Fruit fly (Drosophila melanogaster) whole organism, embryonic: ENCODE measurements around the gene Sec24CD.

Experiments
- Aef1 ChIP-seq: fragments of 200-800 bp; sonication (Bioruptor generic); IDR thresholded peaks from 3 replicates; pipeline ENCODE4 v1.3.6; 2022; ENCODE audit warnings: missing biosample characterization, missing genetic modification characterization
- Asciz ChIP-seq: fragments of 200-800 bp; sonication (Bioruptor generic); optimal IDR thresholded peaks from 2 replicates; lab custom pipeline; 2017; ENCODE audit warnings: missing biosample characterization, mild to moderate bottlenecking, missing genetic modification characterization, missing genetic modification reagents
- CG10147 ChIP-seq: fragments of 200-800 bp; sonication (Bioruptor generic); optimal IDR thresholded peaks from 2 replicates; lab custom pipeline; 2019; ENCODE audit warnings: missing biosample characterization, mild to moderate bottlenecking, missing genetic modification characterization, moderate library complexity
- CG10366 ChIP-seq: fragments of 200-800 bp; sonication (Bioruptor generic); IDR thresholded peaks from 2 replicates; pipeline ENCODE4 v1.3.6; 2022; ENCODE audit warnings: missing biosample characterization, missing genetic modification characterization
- CG13123 ChIP-seq: fragments of 200-800 bp; sonication (Bioruptor generic); optimal IDR thresholded peaks from 2 replicates; lab custom pipeline; 2016; ENCODE audit warnings: missing biosample characterization, missing genetic modification characterization
- CG13424 ChIP-seq: fragments of 200-800 bp; sonication (Bioruptor generic); optimal IDR thresholded peaks from 2 replicates; lab custom pipeline; 2019; ENCODE audit warnings: missing biosample characterization, mild to moderate bottlenecking, missing genetic modification characterization, moderate library complexity
- CG13894 ChIP-seq: fragments of 200-800 bp; sonication (Bioruptor generic); optimal IDR thresholded peaks from 3 replicates; lab custom pipeline; 2018; ENCODE audit warnings: missing biosample characterization, mild to moderate bottlenecking, missing genetic modification characterization, moderate library complexity
- CG14441 ChIP-seq: fragments of 200-800 bp; sonication (Bioruptor generic); IDR thresholded peaks from 2 replicates; pipeline ENCODE4 v1.3.6; 2022; ENCODE audit warnings: missing biosample characterization, missing genetic modification characterization
- CG14965 ChIP-seq: fragments of 200-800 bp; sonication (Bioruptor generic); optimal IDR thresholded peaks from 2 replicates; lab custom pipeline; 2016; ENCODE audit warnings: missing biosample characterization, missing genetic modification characterization, borderline replicate concordance
- CG15479 ChIP-seq: fragments of 200-800 bp; sonication (Bioruptor generic); optimal IDR thresholded peaks from 3 replicates; lab custom pipeline; 2019; ENCODE audit warnings: missing biosample characterization, mild to moderate bottlenecking, missing genetic modification characterization, moderate library complexity
- CG15696 ChIP-seq: fragments of 200-800 bp; sonication (Bioruptor generic); optimal IDR thresholded peaks from 2 replicates; lab custom pipeline; 2019; ENCODE audit warnings: missing biosample characterization, mild to moderate bottlenecking, missing genetic modification characterization, moderate library complexity
- CG17359 ChIP-seq: fragments of 200-800 bp; sonication (Bioruptor generic); optimal IDR thresholded peaks from 3 replicates; lab custom pipeline; 2018; ENCODE audit warnings: missing biosample characterization, mild to moderate bottlenecking, missing genetic modification characterization, moderate library complexity
- CG17612 ChIP-seq: fragments of 200-800 bp; sonication (Bioruptor generic); IDR thresholded peaks from 2 replicates; pipeline ENCODE4 v1.3.6; 2022; ENCODE audit warnings: missing biosample characterization, missing genetic modification characterization
- CG2678 ChIP-seq: fragments of 200-800 bp; sonication (Bioruptor generic); optimal IDR thresholded peaks from 3 replicates; lab custom pipeline; 2019; ENCODE audit warnings: missing biosample characterization, mild to moderate bottlenecking, missing genetic modification characterization, moderate library complexity
- CG2889 ChIP-seq: fragments of 200-800 bp; sonication (Bioruptor generic); IDR thresholded peaks from 3 replicates; pipeline ENCODE4 v1.3.6; 2022; ENCODE audit warnings: missing biosample characterization, missing genetic modification characterization
- CG4328 ChIP-seq: fragments of 200-800 bp; sonication (Bioruptor generic); optimal IDR thresholded peaks from 3 replicates; lab custom pipeline; 2017; ENCODE audit warnings: missing biosample characterization, missing genetic modification reagents, missing genetic modification characterization
- CG8944 ChIP-seq: fragments of 200-800 bp; sonication (Bioruptor generic); optimal IDR thresholded peaks from 3 replicates; lab custom pipeline; 2016; ENCODE audit warnings: missing biosample characterization, missing genetic modification characterization
- CG9817 ChIP-seq: fragments of 200-800 bp; sonication (Bioruptor generic); optimal IDR thresholded peaks from 2 replicates; lab custom pipeline; 2018; ENCODE audit warnings: missing biosample characterization, mild to moderate bottlenecking, missing genetic modification characterization, moderate library complexity
- Dbx ChIP-seq: fragments of 200-800 bp; sonication (Bioruptor generic); IDR thresholded peaks from 3 replicates; pipeline ENCODE4 v1.3.6; 2022; ENCODE audit warnings: missing biosample characterization, missing genetic modification characterization
- Fer1 ChIP-seq: fragments of 200-800 bp; sonication (Bioruptor generic); optimal IDR thresholded peaks from 2 replicates; lab custom pipeline; 2017; ENCODE audit warnings: missing biosample characterization, mild to moderate bottlenecking, missing genetic modification characterization
- Med ChIP-seq: fragments of 200-800 bp; sonication (Bioruptor generic); peaks from one replicate; lab custom pipeline; 2016; ENCODE audit warnings: missing biosample characterization, missing genetic modification characterization, mild to moderate bottlenecking, inconsistent platforms, moderate library complexity
- Nf-YA ChIP-seq: fragments of 200-800 bp; sonication (Bioruptor generic); IDR thresholded peaks from 2 replicates; pipeline ENCODE4 v1.3.6; 2022; ENCODE audit warnings: missing biosample characterization, missing genetic modification characterization
- Nf-YB ChIP-seq: fragments of 200-800 bp; sonication (Bioruptor generic); optimal IDR thresholded peaks from 3 replicates; lab custom pipeline; 2019; ENCODE audit warnings: missing biosample characterization, mild to moderate bottlenecking, missing genetic modification characterization, moderate library complexity
- Sin3A ChIP-seq: fragments of >200 bp; optimal IDR thresholded peaks from 2 replicates; lab custom pipeline; 2018
- Spps ChIP-seq: fragments of 200-800 bp; sonication (Bioruptor generic); optimal IDR thresholded peaks from 2 replicates; lab custom pipeline; 2018; ENCODE audit warnings: missing biosample characterization, mild to moderate bottlenecking, missing genetic modification characterization
- Ssrp ChIP-seq: fragments of 200-800 bp; sonication (Bioruptor generic); optimal IDR thresholded peaks from 2 replicates; lab custom pipeline; 2018; ENCODE audit warnings: missing biosample characterization, mild to moderate bottlenecking, missing genetic modification characterization, moderate library complexity
- ato ChIP-seq: fragments of 200-800 bp; sonication (Bioruptor generic); IDR thresholded peaks from 2 replicates; pipeline ENCODE4 v1.3.6; 2022; ENCODE audit warnings: missing biosample characterization, missing genetic modification characterization; ENCODE audit not compliant: partially characterized antibody
- ci ChIP-seq: fragments of 200-800 bp; sonication (Bioruptor generic); IDR thresholded peaks from 3 replicates; pipeline ENCODE4 v1.3.6; 2022; ENCODE audit warnings: missing biosample characterization, missing genetic modification characterization
- crol ChIP-seq: fragments of 200-800 bp; sonication (Bioruptor generic); IDR thresholded peaks from 2 replicates; pipeline ENCODE4 v1.3.6; 2022; ENCODE audit warnings: missing biosample characterization, missing genetic modification characterization
- crp ChIP-seq, 2 experiments: fragments of 200-800 bp; sonication (Bioruptor generic); optimal IDR thresholded peaks; 2 replicates in 1 of 2; 3 replicates in 1 of 2; lab custom pipeline; 2017; ENCODE audit warnings: missing biosample characterization in 2 of 2, missing genetic modification characterization in 2 of 2, mild to moderate bottlenecking in 1 of 2, moderate library complexity in 1 of 2
- dimm ChIP-seq: fragments of 200-800 bp; sonication (Bioruptor generic); IDR thresholded peaks from 2 replicates; pipeline ENCODE4 v1.3.6; 2022; ENCODE audit warnings: missing biosample characterization, missing genetic modification characterization
- inv ChIP-seq: fragments of 200-800 bp; sonication (Bioruptor generic); IDR thresholded peaks from 2 replicates; pipeline ENCODE4 v1.3.6; 2022; ENCODE audit warnings: missing biosample characterization, missing genetic modification characterization; ENCODE audit not compliant: partially characterized antibody
- jumu ChIP-seq: fragments of 200-800 bp; sonication (Bioruptor generic); optimal IDR thresholded peaks from 3 replicates; lab custom pipeline; 2016; ENCODE audit warnings: missing biosample characterization, missing genetic modification characterization
- klu ChIP-seq: fragments of 200-800 bp; sonication (Bioruptor generic); IDR thresholded peaks from 2 replicates; pipeline ENCODE4 v1.3.6; 2022; ENCODE audit warnings: missing biosample characterization, missing genetic modification characterization
- lilli ChIP-seq: fragments of 200-800 bp; sonication (Bioruptor generic); optimal IDR thresholded peaks from 3 replicates; lab custom pipeline; 2016; ENCODE audit warnings: missing biosample characterization, missing genetic modification characterization
- pita ChIP-seq: fragments of 200-800 bp; sonication (Bioruptor generic); optimal IDR thresholded peaks from 2 replicates; lab custom pipeline; 2017; ENCODE audit warnings: missing biosample characterization, mild to moderate bottlenecking, missing genetic modification characterization
- row ChIP-seq: fragments of 200-800 bp; sonication (Bioruptor generic); IDR thresholded peaks from 3 replicates; pipeline ENCODE4 v1.3.6; 2022; ENCODE audit warnings: missing biosample characterization, missing genetic modification characterization
- salm ChIP-seq: fragments of 200-800 bp; sonication (Bioruptor generic); optimal IDR thresholded peaks from 2 replicates; lab custom pipeline; 2018; ENCODE audit warnings: missing biosample characterization, mild to moderate bottlenecking, missing genetic modification characterization
- shn ChIP-seq: fragments of 200-800 bp; sonication (Bioruptor generic); optimal IDR thresholded peaks from 3 replicates; lab custom pipeline; 2016; ENCODE audit warnings: missing biosample characterization, missing genetic modification characterization
- sima ChIP-seq: fragments of 200-800 bp; sonication (Bioruptor generic); optimal IDR thresholded peaks from 2 replicates; lab custom pipeline; 2016; ENCODE audit warnings: missing biosample characterization, missing genetic modification characterization
- so ChIP-seq: fragments of 200-800 bp; sonication (Bioruptor generic); IDR thresholded peaks from 3 replicates; pipeline ENCODE4 v1.3.6; 2022; ENCODE audit warnings: missing biosample characterization, missing genetic modification characterization
- sqz ChIP-seq: fragments of 200-800 bp; sonication (Bioruptor generic); optimal IDR thresholded peaks from 3 replicates; lab custom pipeline; 2018; ENCODE audit warnings: missing biosample characterization, mild to moderate bottlenecking, missing genetic modification characterization
- tll ChIP-seq, 2 experiments: fragments of 200-800 bp in 1 of 2; fragments of >200 bp in 1 of 2; sonication (Bioruptor generic) in 1 of 2; optimal IDR thresholded peaks; 2 replicates each; lab custom pipeline; 2017 to 2019; ENCODE audit warnings: missing biosample characterization in 2 of 2, missing genetic modification characterization in 2 of 2, mild to moderate bottlenecking in 1 of 2, moderate library complexity in 1 of 2
- trem ChIP-seq: fragments of 200-800 bp; optimal IDR thresholded peaks from 3 replicates; lab custom pipeline; 2019; ENCODE audit warnings: missing biosample characterization, mild to moderate bottlenecking, missing genetic modification characterization, moderate library complexity
- unpg ChIP-seq: fragments of 200-800 bp; sonication (Bioruptor generic); optimal IDR thresholded peaks from 3 replicates; lab custom pipeline; 2018; ENCODE audit warnings: missing biosample characterization, mild to moderate bottlenecking, missing genetic modification characterization, moderate library complexity
- wdn ChIP-seq: fragments of 200-800 bp; sonication (Bioruptor generic); IDR thresholded peaks from 2 replicates; pipeline ENCODE4 v1.3.6; 2022; ENCODE audit warnings: missing biosample characterization, missing genetic modification characterization
- zf30C ChIP-seq: fragments of 200-800 bp; sonication (Bioruptor generic); optimal IDR thresholded peaks from 3 replicates; lab custom pipeline; 2018; ENCODE audit warnings: missing biosample characterization, mild to moderate bottlenecking, missing genetic modification characterization
- zfh1 ChIP-seq: fragments of 200-800 bp; sonication (Bioruptor generic); IDR thresholded peaks from 3 replicates; pipeline ENCODE4 v1.3.6; 2022; ENCODE audit warnings: missing biosample characterization, missing genetic modification characterization
- zfh2 ChIP-seq: fragments of 200-800 bp; sonication (Bioruptor generic); optimal IDR thresholded peaks from 2 replicates; lab custom pipeline; 2016; ENCODE audit warnings: missing biosample characterization, missing genetic modification characterization

Sec24CD gene

DNA sequence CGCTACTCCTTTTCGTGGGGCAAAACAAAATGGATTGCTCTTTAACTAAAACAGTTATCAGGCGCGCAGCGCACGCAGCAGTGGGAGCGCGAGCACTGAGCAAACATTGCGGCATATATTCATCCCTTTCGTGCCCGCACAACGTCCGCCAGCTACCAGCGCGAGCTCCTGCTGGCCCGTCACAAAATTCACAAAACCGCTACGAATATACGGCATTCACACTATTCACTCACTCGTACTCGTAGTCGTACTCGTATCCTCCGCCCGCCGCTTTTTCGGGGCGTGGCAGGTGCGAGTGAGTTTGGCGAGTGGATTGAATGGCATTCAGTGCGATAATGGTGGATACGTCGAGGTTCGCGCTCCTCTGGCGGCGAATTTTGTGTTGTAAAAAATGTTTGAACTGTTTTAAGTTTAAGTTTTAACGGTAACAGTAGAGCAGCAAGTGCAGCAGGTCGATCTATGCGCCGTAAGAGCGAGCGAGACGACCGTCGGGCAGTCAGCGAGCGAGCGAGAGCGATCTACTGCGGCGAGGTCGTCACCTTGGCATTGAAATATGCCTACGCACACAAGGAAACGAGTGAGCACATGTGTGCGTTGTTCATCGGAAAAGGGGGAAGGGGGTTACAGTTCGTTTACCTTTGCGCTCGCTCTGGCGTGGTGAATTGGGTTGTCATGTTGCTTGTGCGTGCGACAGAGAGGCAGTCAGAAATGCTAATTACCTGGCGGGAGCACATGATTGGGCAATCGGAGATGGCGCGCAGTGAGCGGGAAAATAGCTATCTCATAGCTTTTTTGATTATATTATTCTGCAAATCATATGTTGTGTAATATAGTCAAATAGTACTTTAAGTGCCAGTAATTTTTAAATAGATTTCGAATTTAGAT is 39.8 kb downstream of the Sec24CD start (continued):
- TF ChIP-seq CG13424 (tag; lab: Kevin White, UChicago) (peak; percentile 64), CG15479 (GFP tag; lab: Kevin White, UChicago) (peak; percentile 87), Sin3A (lab: Kevin White, UChicago) (no peak), Spps (tag; lab: Kevin White, UChicago) (peak; percentile 25), salm (tag; lab: Kevin White, UChicago) (no peak), Aef1 (GFP tag; lab: Robert Waterston, UW) (no peak), unpg (GFP tag; lab: Kevin White, UChicago) (peak; percentile 34), CG13894 (tag; lab: Kevin White, UChicago) (peak; percentile 93), CG14965 (no peak), pita (no peak), CG2889 (GFP tag; lab: Robert Waterston, UW) (no peak), jumu (GFP tag; lab: Kevin White, UChicago) (no peak), Med (peak; percentile 89), shn (no peak), klu (GFP tag; lab: Robert Waterston, UW) (no peak), trem (tag; lab: Kevin White, UChicago) (peak; percentile 17), so (GFP tag; lab: Robert Waterston, UW) (no peak), CG14441 (GFP tag; lab: Robert Waterston, UW) (no peak), CG8944 (GFP tag; lab: Kevin White, UChicago) (no peak), Fer1 (peak; percentile 89), Nf-YA (GFP tag; lab: Robert Waterston, UW) (no peak), crol (GFP tag; lab: Robert Waterston, UW) (no peak), wdn (GFP tag; lab: Robert Waterston, UW) (no peak), CG10366 (GFP tag; lab: Robert Waterston, UW) (no peak), Asciz (GFP tag; lab: Kevin White, UChicago) (peak; percentile 11), ci (GFP tag; lab: Robert Waterston, UW) (no peak), CG15696 (tag; lab: Kevin White, UChicago) (peak; percentile 24), CG17359 (peak; percentile 44), tll (GFP tag; optimal IDR thresholded peaks at IDR 0.05; lab: Kevin White, UChicago) (peak in 1 of 2 experiments; percentile 61), CG10147 (peak; percentile 26), CG17612 (no peak), sqz (GFP tag; lab: Kevin White, UChicago) (peak; percentile 83), zfh1 (GFP tag; lab: Robert Waterston, UW) (no peak), zfh2 (GFP tag; lab: Kevin White, UChicago) (peak; percentile 18), Nf-YB (GFP tag; lab: Kevin White, UChicago) (peak; percentile 80), CG13123 (peak; percentile 1), CG9817 (tag; lab: Kevin White, UChicago) (peak; percentile 20), Dbx (GFP tag; lab: Robert Waterston, UW) (no peak), row (GFP tag; lab: Robert Waterston, UW) (no peak), sima (GFP tag; lab: Kevin White, UChicago) (no peak), zf30C (GFP tag; lab: Kevin White, UChicago) (no peak), dimm (no peak), ato (GFP tag; lab: Robert Waterston, UW) (no peak), inv (no peak), lilli (GFP tag; lab: Kevin White, UChicago) (peak; percentile 59), CG4328 (GFP tag; lab: Kevin White, UChicago) (peak; percentile 74), Ssrp (tag; lab: Kevin White, UChicago) (peak; percentile 35), CG2678 (tag; lab: Kevin White, UChicago) (peak; percentile 67), crp (GFP tag; optimal IDR thresholded peaks at IDR 0.05; lab: Kevin White, UChicago) (peak in 1 of 2 experiments; percentile 54)
